Worm (Caenorhabditis elegans): ENCODE data around the gene gly-6.

ce11 chrIII:4372894-4373293 lies 41.9 kb upstream of the gly-6 start:
- TF ChIP-seq nfya-1 (tag; optimal IDR thresholded peaks at IDR 0.05) (no peak), ets-4 (tag; optimal IDR thresholded peaks at IDR 0.05) (no peak), che-1 (tag; optimal IDR thresholded peaks at IDR 0.05) (no peak), ceh-48 (tag; optimal IDR thresholded peaks at IDR 0.05) (no peak), unc-86 (tag; optimal IDR thresholded peaks at IDR 0.05) (no peak), C38D4.7 (GFP tag; optimal IDR thresholded peaks at IDR 0.05) (no peak), ceh-22 (tag; optimal IDR thresholded peaks at IDR 0.05) (no peak), pat-9 (tag; optimal IDR thresholded peaks at IDR 0.05) (no peak), pag-3 (tag; optimal IDR thresholded peaks at IDR 0.05; ENCODE audit: borderline replicate concordance) (no peak), fkh-10 (GFP tag; optimal IDR thresholded peaks at IDR 0.05) (no peak), ahr-1 (tag; optimal IDR thresholded peaks at IDR 0.05) (no peak), T23F11.4 (GFP tag; optimal IDR thresholded peaks at IDR 0.05) (no peak)
